Worm (Caenorhabditis elegans) whole organism, L4 larva: ENCODE data around the gene gldi-9.
"Not testable (repeated sequence)": the region's sequence is repeated elsewhere in the genome, so short reads cannot be mapped to it uniquely, and the experiment has no call there.

Experiments used
- F44E2.7 ChIP-seq: fragments of 200-800 bp; sonication (Bioruptor generic); IDR thresholded peaks from 2 replicates; pipeline ENCODE4 v2.1.2; 2022; ENCODE audit warnings: missing genetic modification characterization, missing compliant biosample characterization
- F49E8.2 ChIP-seq: sonication (generic microtip); optimal IDR thresholded peaks from 2 replicates; lab custom pipeline; 2016; ENCODE audit warnings: missing compliant biosample characterization, mild to moderate bottlenecking, missing genetic modification characterization, borderline replicate concordance
- R02D3.7 ChIP-seq: fragments of 150-350 bp; sonication (generic microtip); optimal IDR thresholded peaks from 3 replicates; lab custom pipeline; 2014; ENCODE audit warnings: missing biosample characterization, missing genetic modification characterization
- Y105C5A.15 ChIP-seq: fragments of 200-800 bp; sonication (Bioruptor generic); IDR thresholded peaks from 2 replicates; pipeline ENCODE4 v1.3.6; 2022; ENCODE audit warnings: missing genetic modification characterization, missing compliant biosample characterization
- Y48G9A.11 ChIP-seq: fragments of 200-800 bp; sonication (Bioruptor generic); IDR thresholded peaks from 2 replicates; pipeline ENCODE4 v1.3.6; 2022; ENCODE audit warnings: missing genetic modification reagents, missing genetic modification characterization, missing compliant biosample characterization
- Y5F2A.4 ChIP-seq: fragments of 200-800 bp; sonication (Bioruptor generic); optimal IDR thresholded peaks from 2 replicates; lab custom pipeline; 2018; ENCODE audit warnings: mild to moderate bottlenecking, missing genetic modification characterization, missing compliant biosample characterization
- aha-1 ChIP-seq: fragments of 150-350 bp; peaks from one replicate; lab custom pipeline; 2014; ENCODE audit warnings: missing biosample characterization, missing genetic modification characterization
- attf-4 ChIP-seq: sonication (generic microtip); optimal IDR thresholded peaks from 3 replicates; lab custom pipeline; 2017; ENCODE audit warnings: missing biosample characterization, missing genetic modification characterization
- ceh-20 ChIP-seq: fragments of 200-800 bp; sonication (Bioruptor generic); IDR thresholded peaks from 2 replicates; pipeline ENCODE4 v1.3.6; 2022; ENCODE audit warnings: missing genetic modification reagents, missing genetic modification characterization, missing compliant biosample characterization
- ceh-28 ChIP-seq: fragments of 150-350 bp; optimal IDR thresholded peaks from 2 replicates; lab custom pipeline; 2014; ENCODE audit warnings: missing biosample characterization, missing genetic modification reagents, missing genetic modification characterization
- ceh-62 ChIP-seq: sonication (generic microtip); optimal IDR thresholded peaks from 2 replicates; lab custom pipeline; 2017; ENCODE audit warnings: missing biosample characterization, missing genetic modification characterization
- ces-1 ChIP-seq: fragments of 150-350 bp; sonication (generic microtip); optimal IDR thresholded peaks from 4 replicates; lab custom pipeline; 2014; ENCODE audit warnings: missing biosample characterization, missing genetic modification reagents, missing genetic modification characterization
- ctbp-1 ChIP-seq: fragments of 200-800 bp; sonication (Bioruptor generic); IDR thresholded peaks from 2 replicates; pipeline ENCODE4 v1.3.6; 2022; ENCODE audit warnings: missing genetic modification reagents, missing genetic modification characterization, missing compliant biosample characterization
- daf-12 ChIP-seq: fragments of 150-350 bp; optimal IDR thresholded peaks from 2 replicates; lab custom pipeline; 2014; ENCODE audit warnings: missing biosample characterization, missing genetic modification reagents, missing genetic modification characterization
- daf-16 ChIP-seq, 3 experiments: sonication (generic microtip); optimal IDR thresholded peaks; 2 replicates each; lab custom pipeline; 2016 to 2017; ENCODE audit warnings: missing genetic modification characterization in 3 of 3, missing genetic modification reagents in 3 of 3, mild to moderate bottlenecking in 2 of 3, missing compliant biosample characterization in 2 of 3, missing biosample characterization in 1 of 3, moderate library complexity in 1 of 3
- dmd-8 ChIP-seq: fragments of 200-800 bp; sonication (Bioruptor generic); IDR thresholded peaks from 2 replicates; pipeline ENCODE4 v1.3.6; 2022; ENCODE audit warnings: missing genetic modification characterization, missing compliant biosample characterization
- dmd-9 ChIP-seq: fragments of 200-800 bp; sonication (Bioruptor generic); IDR thresholded peaks from 2 replicates; pipeline ENCODE4 v1.3.6; 2022; ENCODE audit warnings: missing genetic modification reagents, missing genetic modification characterization, missing compliant biosample characterization
- dpl-1 ChIP-seq: fragments of 150-350 bp; optimal IDR thresholded peaks from 2 replicates; lab custom pipeline; 2014; ENCODE audit warnings: missing biosample characterization, missing genetic modification reagents, missing genetic modification characterization
- hmg-1.1 ChIP-seq: fragments of 200-800 bp; sonication (Bioruptor generic); IDR thresholded peaks from 2 replicates; pipeline ENCODE4 v1.3.6; 2022; ENCODE audit warnings: missing genetic modification reagents, missing genetic modification characterization, missing compliant biosample characterization
- lim-7 ChIP-seq: fragments of 200-800 bp; sonication (Bioruptor generic); IDR thresholded peaks from 2 replicates; pipeline ENCODE4 v1.3.6; 2022; ENCODE audit warnings: missing genetic modification characterization, missing compliant biosample characterization
- lin-38 ChIP-seq: fragments of 200-800 bp; sonication (Bioruptor generic); IDR thresholded peaks from 2 replicates; pipeline ENCODE4 v1.3.6; 2022; ENCODE audit warnings: missing genetic modification reagents, missing genetic modification characterization, missing compliant biosample characterization
- lin-39 ChIP-seq: fragments of 150-350 bp; optimal IDR thresholded peaks from 2 replicates; lab custom pipeline; 2014; ENCODE audit warnings: missing biosample characterization, missing genetic modification reagents, missing genetic modification characterization
- lir-3 ChIP-seq: sonication (generic microtip); optimal IDR thresholded peaks from 2 replicates; lab custom pipeline; 2016; ENCODE audit warnings: mild to moderate bottlenecking, missing genetic modification characterization, missing compliant biosample characterization
- lsy-2 ChIP-seq, 2 experiments: fragments of 150-350 bp in 1 of 2; sonication (generic microtip) in 1 of 2; optimal IDR thresholded peaks; 2 replicates each; lab custom pipeline; 2014 to 2017; ENCODE audit warnings: missing biosample characterization in 2 of 2, missing genetic modification characterization in 2 of 2
- nhr-10 ChIP-seq: fragments of 150-350 bp; optimal IDR thresholded peaks from 2 replicates; lab custom pipeline; 2014; ENCODE audit warnings: missing biosample characterization, missing genetic modification characterization
- nhr-102 ChIP-seq: sonication (generic microtip); optimal IDR thresholded peaks from 2 replicates; lab custom pipeline; 2016; ENCODE audit warnings: mild to moderate bottlenecking, missing genetic modification characterization, moderate library complexity, missing compliant biosample characterization
- nhr-11 ChIP-seq: fragments of 150-350 bp; optimal IDR thresholded peaks from 2 replicates; lab custom pipeline; 2014; ENCODE audit warnings: missing biosample characterization, missing genetic modification characterization
- nhr-237 ChIP-seq: sonication (generic microtip); optimal IDR thresholded peaks from 2 replicates; lab custom pipeline; 2017; ENCODE audit warnings: missing biosample characterization, missing genetic modification characterization
- nhr-28 ChIP-seq: fragments of 150-350 bp; optimal IDR thresholded peaks from 2 replicates; lab custom pipeline; 2014; ENCODE audit warnings: missing biosample characterization, missing genetic modification characterization
- nhr-41 ChIP-seq: fragments of 200-800 bp; sonication (Bioruptor generic); IDR thresholded peaks from 2 replicates; pipeline ENCODE4 v1.3.6; 2022; ENCODE audit warnings: missing genetic modification reagents, missing genetic modification characterization, missing compliant biosample characterization
- nhr-48 ChIP-seq: sonication (generic microtip); optimal IDR thresholded peaks from 2 replicates; lab custom pipeline; 2016; ENCODE audit warnings: mild to moderate bottlenecking, missing genetic modification characterization, missing compliant biosample characterization
- nhr-76 ChIP-seq: fragments of 150-350 bp; optimal IDR thresholded peaks from 2 replicates; lab custom pipeline; 2014; ENCODE audit warnings: missing biosample characterization, missing genetic modification characterization
- pha-4 ChIP-seq, 2 experiments: fragments of 150-350 bp in 1 of 2; fragments of 200-800 bp in 1 of 2; sonication (Bioruptor generic) in 1 of 2; IDR thresholded peaks in 1 of 2; optimal IDR thresholded peaks in 1 of 2; 2 replicates each; pipeline versions ENCODE4 v1.3.6 to Lab custom; 2014 to 2022; ENCODE audit warnings: missing genetic modification characterization in 2 of 2, missing genetic modification reagents in 2 of 2, missing biosample characterization in 1 of 2, missing compliant biosample characterization in 1 of 2
- php-3 ChIP-seq: fragments of 200-800 bp; sonication (Bioruptor generic); IDR thresholded peaks from 2 replicates; pipeline ENCODE4 v1.3.6; 2022; ENCODE audit warnings: missing genetic modification reagents, missing genetic modification characterization, missing compliant biosample characterization
- saeg-2 ChIP-seq: fragments of 200-800 bp; sonication (Bioruptor generic); IDR thresholded peaks from 2 replicates; pipeline ENCODE4 v1.3.6; 2022; ENCODE audit warnings: missing genetic modification reagents, missing genetic modification characterization, missing compliant biosample characterization
- set-16 ChIP-seq: fragments of 200-800 bp; sonication (Bioruptor generic); IDR thresholded peaks from 2 replicates; pipeline ENCODE4 v1.3.6; 2022; ENCODE audit warnings: missing genetic modification reagents, missing genetic modification characterization, missing compliant biosample characterization
- skn-1 ChIP-seq: fragments of 150-350 bp; optimal IDR thresholded peaks from 2 replicates; lab custom pipeline; 2014; ENCODE audit warnings: missing biosample characterization, missing genetic modification characterization
- snpc-4 ChIP-seq: fragments of 150-350 bp; optimal IDR thresholded peaks from 2 replicates; lab custom pipeline; 2014; ENCODE audit warnings: missing biosample characterization, missing genetic modification characterization
- unc-130 ChIP-seq: sonication (generic microtip); optimal IDR thresholded peaks from 2 replicates; lab custom pipeline; 2016; ENCODE audit warnings: missing genetic modification reagents, missing genetic modification characterization, missing compliant biosample characterization
- unc-62 ChIP-seq, 3 experiments: fragments of 150-350 bp in 1 of 3; sonication (generic microtip); optimal IDR thresholded peaks in 2 of 3; peaks in 1 of 3; 1 replicate in 1 of 3; 2 replicates in 2 of 3; lab custom pipeline; 2014 to 2017; ENCODE audit warnings: missing biosample characterization in 3 of 3, missing genetic modification characterization in 3 of 3, missing genetic modification reagents in 3 of 3, missing genotype in 1 of 3
- vab-7 ChIP-seq: fragments of 200-800 bp; sonication (Bioruptor generic); IDR thresholded peaks from 2 replicates; pipeline ENCODE4 v1.3.6; 2022; ENCODE audit warnings: missing genetic modification reagents, missing genetic modification characterization, missing compliant biosample characterization
- zfp-3 ChIP-seq: fragments of 200-800 bp; sonication (Bioruptor generic); conservative IDR thresholded peaks from 2 replicates; pipeline ENCODE4 v1.3.6; 2022; ENCODE audit warnings: missing genetic modification reagents, missing genetic modification characterization, missing compliant biosample characterization
- zip-2 ChIP-seq: fragments of 150-350 bp; optimal IDR thresholded peaks from 2 replicates; lab custom pipeline; 2014; ENCODE audit warnings: missing biosample characterization, missing genetic modification characterization

The gldi-9 gene

ce11 chrIII:2711527-2711926 lies 44.6 kb downstream of the gldi-9 start (continued):
- TF ChIP-seq vab-7 (GFP tag; lab: Robert Waterston, UW) (peak; percentile 52; the same call in 1 of the 2 replicates), Y48G9A.11 (peak; percentile 31; the same call in 1 of the 2 replicates), dmd-8 (GFP tag; lab: Robert Waterston, UW) (0 out of 2 replicates have a peak, but pooled peaks have one; percentile 61), unc-130 (GFP tag; lab: Kevin White, UChicago) (peak; percentile 42)

DNA sequence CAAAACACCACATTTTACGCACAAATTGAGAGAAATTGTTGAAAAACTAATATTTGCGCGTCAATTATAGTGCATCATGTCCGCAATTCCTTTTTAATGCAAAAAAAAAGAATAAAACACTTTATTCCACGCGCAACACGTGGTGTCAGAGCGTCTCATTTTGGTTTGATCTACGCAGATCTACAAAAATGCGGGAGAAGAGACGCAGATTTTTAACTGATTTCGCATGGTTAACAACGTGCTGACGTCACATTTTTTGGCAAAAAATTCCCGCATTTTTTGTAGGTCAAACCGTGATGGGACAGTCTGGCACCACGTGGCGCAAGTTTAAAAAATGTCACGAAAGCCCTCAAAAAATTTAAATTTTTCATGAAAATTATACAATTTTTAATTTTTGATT lies 45.9 kb downstream of the gldi-9 start:
- peak in 1 of 2 experiments; percentile 66 for TF ChIP-seq unc-62 (GFP tag; optimal IDR thresholded peaks at IDR 0.05 in 1 of 2; lab: Kevin White, UChicago)
- TF ChIP-seq unc-62 (tag; optimal IDR thresholded peaks at IDR 0.05; lab: Kevin White, UChicago), result no peak
- TF ChIP-seq lir-3 (tag; lab: Kevin White, UChicago), result no peak

ce11 chrIII:2700637-2701036 lies 55.5 kb downstream of the gldi-9 start, which contains the start of gene set-27:
Gene set-27 (plus strand): TSS chrIII:2700937.
- TF ChIP-seq F44E2.7 (GFP tag; lab: Robert Waterston, UW) (no peak), ceh-28 (no peak), set-16 (GFP tag; lab: Robert Waterston, UW) (no peak), lin-39 (tag; lab: Kevin White, UChicago) (no peak), dmd-8 (GFP tag; lab: Robert Waterston, UW) (no peak), lim-7 (GFP tag; lab: Robert Waterston, UW) (no peak), dmd-9 (GFP tag; lab: Robert Waterston, UW) (no peak), nhr-237 (tag; lab: Kevin White, UChicago) (no peak), dpl-1 (GFP tag; lab: Kevin White, UChicago) (no peak), php-3 (GFP tag; lab: Robert Waterston, UW) (no peak), ceh-20 (GFP tag; lab: Robert Waterston, UW) (no peak), zip-2 (tag; lab: Kevin White, UChicago) (no peak), lin-38 (no peak), nhr-28 (tag; lab: Kevin White, UChicago) (no peak), attf-4 (tag; lab: Kevin White, UChicago) (no peak), nhr-11 (tag; lab: Kevin White, UChicago) (no peak), F49E8.2 (tag; lab: Kevin White, UChicago) (no peak)

DNA sequence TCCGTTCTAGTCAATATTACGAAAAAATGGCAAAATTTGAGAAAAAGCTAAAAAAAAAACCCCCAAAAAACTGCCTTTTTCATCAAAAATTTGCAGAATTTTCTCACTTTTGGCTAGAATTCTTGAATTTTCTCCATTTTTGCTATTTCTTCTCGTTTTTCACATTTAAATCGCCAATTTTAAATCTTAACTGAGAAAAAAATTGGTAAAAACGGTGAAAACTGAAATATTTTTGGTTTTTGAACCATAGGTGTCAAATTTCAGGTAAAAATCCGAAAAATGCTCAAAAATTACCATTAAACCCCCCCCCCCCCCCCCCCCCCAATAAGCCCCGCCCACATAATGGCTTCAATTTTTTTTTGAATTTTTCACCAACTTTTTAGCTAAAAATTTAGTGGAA lies 56.8 kb downstream of the gldi-9 start, which contains the start of gene cox-6B:
TSS of gene cox-6B (plus strand) at position 301 of the 400 bp plus-strand sequence.
- not testable (repeated sequence) for TF ChIP-seq nhr-41 (GFP tag; lab: Robert Waterston, UW); nhr-102 (tag; lab: Kevin White, UChicago); hmg-1.1 (GFP tag; lab: Robert Waterston, UW)
- TF ChIP-seq, all 104 proteins: peak for 0; not testable (repeated sequence) for 104

ce11 chrIII:2698740-2699139 lies 57.4 kb downstream of the gldi-9 start, which contains the start of gene slc-30A9:
Gene slc-30A9 (minus strand): TSS chrIII:2698817.
- TF ChIP-seq nhr-76 (tag; lab: Kevin White, UChicago), result no peak
- no peak for TF ChIP-seq daf-16 (GFP tag; optimal IDR thresholded peaks at IDR 0.05; lab: Kevin White, UChicago)
- TF ChIP-seq daf-16 (tag; optimal IDR thresholded peaks at IDR 0.05; lab: Kevin White, UChicago), result peak; percentile 18
- no peak for TF ChIP-seq snpc-4
- no peak for TF ChIP-seq saeg-2
- no peak for TF ChIP-seq nhr-10 (tag; lab: Kevin White, UChicago)
- TF ChIP-seq Y5F2A.4 (GFP tag; lab: Kevin White, UChicago), result no peak
- TF ChIP-seq F49E8.2 (tag; lab: Kevin White, UChicago), result no peak
- no peak for TF ChIP-seq zfp-3
- TF ChIP-seq R02D3.7 (tag; lab: Kevin White, UChicago), result no peak
- TF ChIP-seq F44E2.7 (GFP tag; lab: Robert Waterston, UW), result no peak
- TF ChIP-seq Y105C5A.15 (GFP tag; lab: Robert Waterston, UW), result no peak
- TF ChIP-seq pha-4 (GFP tag; IDR thresholded peaks at IDR 0.05; lab: Robert Waterston, UW), result no peak
- TF ChIP-seq pha-4 (tag; optimal IDR thresholded peaks at IDR 0.05; lab: Kevin White, UChicago), result peak; percentile 41
- TF ChIP-seq aha-1 (tag; lab: Kevin White, UChicago), result no peak
- TF ChIP-seq daf-12 (tag; lab: Kevin White, UChicago), result no peak
- TF ChIP-seq ces-1, result no peak
- no peak for TF ChIP-seq ctbp-1 (GFP tag; lab: Robert Waterston, UW)
- TF ChIP-seq skn-1 (tag; lab: Kevin White, UChicago), result no peak
- TF ChIP-seq vab-7 (GFP tag; lab: Robert Waterston, UW), result no peak
- no peak for TF ChIP-seq nhr-48 (tag; lab: Kevin White, UChicago)
- TF ChIP-seq lsy-2 (tag; optimal IDR thresholded peaks at IDR 0.05; lab: Kevin White, UChicago), result peak in 1 of 2 experiments; percentile 59
- TF ChIP-seq ceh-20 (GFP tag; lab: Robert Waterston, UW), result no peak
- no peak for TF ChIP-seq ceh-62 (tag; lab: Kevin White, UChicago)
